Worm (Caenorhabditis elegans): Measurements from ENCODE around the gene F54F7.6.

- TF ChIP-seq elt-3 (tag; optimal IDR thresholded peaks at IDR 0.05): no peak
- no peak for TF ChIP-seq nhr-77 (tag; optimal IDR thresholded peaks at IDR 0.05)
- TF ChIP-seq lsy-2 (tag; optimal IDR thresholded peaks at IDR 0.05): no peak
- no peak for TF ChIP-seq nhr-237 (tag; optimal IDR thresholded peaks at IDR 0.05)
- TF ChIP-seq ztf-11 (tag; optimal IDR thresholded peaks at IDR 0.05): no peak
- TF ChIP-seq ceh-82 (tag; optimal IDR thresholded peaks at IDR 0.05): no peak
- no peak for TF ChIP-seq aly-2 (tag; optimal IDR thresholded peaks at IDR 0.05)
- TF ChIP-seq dmd-4 (tag; optimal IDR thresholded peaks at IDR 0.05): no peak
- TF ChIP-seq mdl-1 (tag; optimal IDR thresholded peaks at IDR 0.05): no peak
- TF ChIP-seq ZK546.5 (tag; optimal IDR thresholded peaks at IDR 0.05): no peak
Observed at ce11 chrX:11908226-11908625, 43.0 kb downstream of the F54F7.6 start.

Measured in whole organism, L2 larva.